Worm (Caenorhabditis elegans) whole organism, midembryonic: ENCODE results near the gene ccdc-149.

ENCODE experiments used
- T22C8.4 ChIP-seq: fragments of 200-800 bp; sonication (Bioruptor generic); IDR thresholded peaks from 2 replicates; pipeline ENCODE4 v1.3.6; 2022; ENCODE audit warnings: missing genetic modification characterization, missing compliant biosample characterization
- cog-1 ChIP-seq: sonication (generic microtip); optimal IDR thresholded peaks from 2 replicates; lab custom pipeline; 2016; ENCODE audit warnings: missing genetic modification characterization, missing compliant biosample characterization
- flt-1 ChIP-seq: fragments of 200-800 bp; sonication (Bioruptor generic); IDR thresholded peaks from 2 replicates; pipeline ENCODE4 v1.3.6; 2022; ENCODE audit warnings: missing genetic modification characterization, missing compliant biosample characterization
- klf-2 ChIP-seq: fragments of 200-800 bp; sonication (Bioruptor generic); conservative IDR thresholded peaks from 2 replicates; pipeline ENCODE4 v1.3.6; 2022; ENCODE audit warnings: missing genetic modification reagents, missing genetic modification characterization, missing compliant biosample characterization
- med-1 ChIP-seq: sonication (generic microtip); optimal IDR thresholded peaks from 2 replicates; lab custom pipeline; 2017; ENCODE audit warnings: missing genetic modification characterization, mild to moderate bottlenecking, missing compliant biosample characterization, antibody characterized with exemption, missing genetic modification reagents; ENCODE audit not compliant: insufficient read depth
- ref-1 ChIP-seq: fragments of 200-800 bp; sonication (Bioruptor generic); conservative IDR thresholded peaks from 2 replicates; pipeline ENCODE4 v1.3.6; 2022; ENCODE audit warnings: missing genetic modification reagents, missing genetic modification characterization, missing compliant biosample characterization
- tab-1 ChIP-seq: fragments of 200-800 bp; sonication (Bioruptor generic); IDR thresholded peaks from 2 replicates; pipeline ENCODE4 v1.3.6; 2022; ENCODE audit warnings: missing genetic modification characterization, missing compliant biosample characterization
- ztf-23 ChIP-seq: fragments of 200-800 bp; sonication (Bioruptor generic); IDR thresholded peaks from 2 replicates; pipeline ENCODE4 v1.3.6; 2022; ENCODE audit warnings: missing genetic modification reagents, missing genetic modification characterization, missing compliant biosample characterization
- ztf-29 ChIP-seq: fragments of 200-800 bp; sonication (Bioruptor generic); IDR thresholded peaks from 2 replicates; pipeline ENCODE4 v1.3.6; 2022; ENCODE audit warnings: missing genetic modification reagents, missing genetic modification characterization, missing compliant biosample characterization

The ccdc-149 gene

ce11 chrX:11463568-11463967 is 47.7 kb downstream of the ccdc-149 start:
- TF ChIP-seq cog-1 = no peak
- no peak for TF ChIP-seq med-1
- no peak for TF ChIP-seq ref-1 (GFP tag; lab: Robert Waterston, UW)
- no peak for TF ChIP-seq ztf-23 (GFP tag; lab: Robert Waterston, UW)
- TF ChIP-seq flt-1 = no peak
- no peak for TF ChIP-seq tab-1 (GFP tag; lab: Robert Waterston, UW)
- TF ChIP-seq T22C8.4 (GFP tag; lab: Robert Waterston, UW) = no peak
- no peak for TF ChIP-seq klf-2 (GFP tag; lab: Robert Waterston, UW)

ce11 chrX:11463005-11463404 is 48.2 kb downstream of the ccdc-149 start:
- no peak for TF ChIP-seq cog-1
- no peak for TF ChIP-seq med-1
- TF ChIP-seq flt-1 = no peak

- TF ChIP-seq med-1 = no peak
Observed at ce11 chrX:11462112-11462511, 49.1 kb downstream of the ccdc-149 start.

- TF ChIP-seq med-1 (no peak), ref-1 (GFP tag; lab: Robert Waterston, UW) (no peak), ztf-23 (GFP tag; lab: Robert Waterston, UW) (no peak), ztf-29 (GFP tag; lab: Robert Waterston, UW) (no peak), tab-1 (GFP tag; lab: Robert Waterston, UW) (no peak), flt-1 (no peak)
Observed at ce11 chrX:11461545-11461944, 49.7 kb downstream of the ccdc-149 start.
